Fruit fly (Drosophila melanogaster) whole organism, prepupa: ENCODE measurements around the gene Tre1.

Source experiments
- CG10631 ChIP-seq: fragments of 200-800 bp; sonication (Bioruptor generic); optimal IDR thresholded peaks from 2 replicates; lab custom pipeline; 2016; ENCODE audit warnings: missing biosample characterization, missing genetic modification characterization
- CG10669 ChIP-seq: fragments of 200-800 bp; sonication (Bioruptor generic); optimal IDR thresholded peaks from 3 replicates; lab custom pipeline; 2018; ENCODE audit warnings: missing biosample characterization, mild to moderate bottlenecking, missing genetic modification characterization, moderate library complexity
- CG11762 ChIP-seq: fragments of 200-800 bp; sonication (Bioruptor generic); optimal IDR thresholded peaks from 3 replicates; lab custom pipeline; 2016; ENCODE audit warnings: missing biosample characterization, missing genetic modification characterization; ENCODE audit not compliant: insufficient read depth
- CG15336 ChIP-seq: fragments of 200-800 bp; sonication (Bioruptor generic); IDR thresholded peaks from 2 replicates; pipeline ENCODE4 v1.3.6; 2022; ENCODE audit warnings: missing biosample characterization, missing genetic modification characterization
- CG16779 ChIP-seq: fragments of 200-800 bp; sonication (Bioruptor generic); optimal IDR thresholded peaks from 3 replicates; lab custom pipeline; 2017; ENCODE audit warnings: missing biosample characterization, mild to moderate bottlenecking, missing genetic modification characterization
- CG3032 ChIP-seq: fragments of 200-800 bp; optimal IDR thresholded peaks from 2 replicates; lab custom pipeline; 2019; ENCODE audit warnings: missing biosample characterization, mild to moderate bottlenecking, missing genetic modification characterization, moderate library complexity
- CG31627 ChIP-seq: fragments of 200-800 bp; sonication (Bioruptor generic); optimal IDR thresholded peaks from 3 replicates; lab custom pipeline; 2016; ENCODE audit warnings: missing biosample characterization, missing genetic modification characterization
- CG32006 ChIP-seq: fragments of 200-800 bp; sonication (Bioruptor generic); optimal IDR thresholded peaks from 3 replicates; lab custom pipeline; 2017; ENCODE audit warnings: missing biosample characterization, mild to moderate bottlenecking, missing genetic modification characterization
- CG34406 ChIP-seq: fragments of 200-800 bp; sonication (Bioruptor generic); optimal IDR thresholded peaks from 3 replicates; lab custom pipeline; 2016; ENCODE audit warnings: missing biosample characterization, missing genetic modification characterization
- CG6163 ChIP-seq: fragments of 200-800 bp; sonication (Bioruptor generic); IDR thresholded peaks from 3 replicates; pipeline ENCODE4 v1.3.6; 2022; ENCODE audit warnings: missing biosample characterization, missing genetic modification characterization
- CG6792 ChIP-seq: fragments of 200-800 bp; sonication (Bioruptor generic); optimal IDR thresholded peaks from 3 replicates; lab custom pipeline; 2016; ENCODE audit warnings: missing biosample characterization, missing genetic modification characterization
- CG6808 ChIP-seq: fragments of 200-800 bp; sonication (Bioruptor generic); optimal IDR thresholded peaks from 3 replicates; lab custom pipeline; 2017; ENCODE audit warnings: missing biosample characterization, missing genetic modification characterization, mild to moderate bottlenecking, moderate library complexity, missing genetic modification reagents
- CG7368 ChIP-seq: fragments of 200-800 bp; sonication (Bioruptor generic); optimal IDR thresholded peaks from 3 replicates; lab custom pipeline; 2016; ENCODE audit warnings: missing biosample characterization, missing genetic modification characterization
- CG8119 ChIP-seq: fragments of 200-800 bp; sonication (Bioruptor generic); IDR thresholded peaks from 3 replicates; pipeline ENCODE4 v1.3.6; 2022; ENCODE audit warnings: missing biosample characterization, missing genetic modification characterization
- CG9139 ChIP-seq: fragments of 200-800 bp; sonication (Bioruptor generic); optimal IDR thresholded peaks from 3 replicates; lab custom pipeline; 2017; ENCODE audit warnings: missing biosample characterization, mild to moderate bottlenecking, missing genetic modification characterization
- Eip75B ChIP-seq: fragments of 200-800 bp; sonication (Bioruptor generic); optimal IDR thresholded peaks from 3 replicates; lab custom pipeline; 2016; ENCODE audit warnings: missing biosample characterization, missing genetic modification characterization
- Eip78C ChIP-seq: fragments of 200-800 bp; sonication (Bioruptor generic); peaks from one replicate; lab custom pipeline; 2016; ENCODE audit warnings: missing biosample characterization, missing genetic modification characterization
- Ets21C ChIP-seq: fragments of 200-800 bp; sonication (Bioruptor generic); optimal IDR thresholded peaks from 3 replicates; lab custom pipeline; 2016; ENCODE audit warnings: missing biosample characterization, missing genetic modification characterization
- Ets96B ChIP-seq: fragments of 200-800 bp; optimal IDR thresholded peaks from 2 replicates; lab custom pipeline; 2019; ENCODE audit warnings: missing biosample characterization, mild to moderate bottlenecking, missing genetic modification characterization, moderate library complexity
- Hr39 ChIP-seq: fragments of 200-800 bp; sonication (Bioruptor generic); optimal IDR thresholded peaks from 2 replicates; lab custom pipeline; 2016; ENCODE audit warnings: missing biosample characterization, missing genetic modification characterization
- Hr4 ChIP-seq: fragments of 200-800 bp; sonication (Bioruptor generic); optimal IDR thresholded peaks from 3 replicates; lab custom pipeline; 2016; ENCODE audit warnings: missing biosample characterization, missing genetic modification characterization
- Sox14 ChIP-seq: fragments of 200-800 bp; sonication (Bioruptor generic); optimal IDR thresholded peaks from 3 replicates; lab custom pipeline; 2016; ENCODE audit warnings: missing biosample characterization, missing genetic modification characterization
- acj6 ChIP-seq: fragments of 200-800 bp; sonication (Bioruptor generic); optimal IDR thresholded peaks from 3 replicates; lab custom pipeline; 2016; ENCODE audit warnings: missing biosample characterization, missing genetic modification characterization
- cyc ChIP-seq: fragments of 200-800 bp; sonication (Bioruptor generic); optimal IDR thresholded peaks from 3 replicates; lab custom pipeline; 2016; ENCODE audit warnings: missing biosample characterization, missing genetic modification characterization
- dac ChIP-seq: fragments of 200-800 bp; sonication (Bioruptor generic); optimal IDR thresholded peaks from 2 replicates; lab custom pipeline; 2017; ENCODE audit warnings: missing biosample characterization, mild to moderate bottlenecking, missing genetic modification characterization
- dsx ChIP-seq: fragments of 200-800 bp; optimal IDR thresholded peaks from 3 replicates; lab custom pipeline; 2019; ENCODE audit warnings: missing biosample characterization, mild to moderate bottlenecking, missing genetic modification characterization, moderate library complexity; ENCODE audit not compliant: poor library complexity, severe bottlenecking
- eg ChIP-seq: fragments of 200-800 bp; sonication (Bioruptor generic); IDR thresholded peaks from 3 replicates; pipeline ENCODE4 v1.3.6; 2022; ENCODE audit warnings: missing biosample characterization, missing genetic modification characterization
- esn ChIP-seq: fragments of 200-800 bp; sonication (Bioruptor generic); optimal IDR thresholded peaks from 2 replicates; lab custom pipeline; 2016; ENCODE audit warnings: missing biosample characterization, mild to moderate bottlenecking, missing genetic modification characterization, moderate library complexity
- fkh ChIP-seq: fragments of 200-800 bp; sonication (Bioruptor generic); optimal IDR thresholded peaks from 3 replicates; lab custom pipeline; 2017; ENCODE audit warnings: missing biosample characterization, mild to moderate bottlenecking, missing genetic modification characterization, moderate library complexity
- lz ChIP-seq: fragments of 200-800 bp; sonication (Bioruptor generic); optimal IDR thresholded peaks from 3 replicates; lab custom pipeline; 2016; ENCODE audit warnings: missing biosample characterization, missing genetic modification characterization
- net ChIP-seq: fragments of 200-800 bp; sonication (Bioruptor generic); optimal IDR thresholded peaks from 3 replicates; lab custom pipeline; 2016; ENCODE audit warnings: missing biosample characterization, missing genetic modification characterization
- pdm3 ChIP-seq: fragments of 200-800 bp; sonication (Bioruptor generic); optimal IDR thresholded peaks from 3 replicates; lab custom pipeline; 2016; ENCODE audit warnings: missing biosample characterization, missing genetic modification characterization
- spab ChIP-seq: fragments of 200-800 bp; sonication (Bioruptor generic); optimal IDR thresholded peaks from 2 replicates; lab custom pipeline; 2017; ENCODE audit warnings: missing biosample characterization, mild to moderate bottlenecking, missing genetic modification characterization, missing genetic modification reagents
- ss ChIP-seq, 2 experiments: fragments of 200-800 bp; sonication (Bioruptor generic); optimal IDR thresholded peaks; 2 replicates in 1 of 2; 3 replicates in 1 of 2; lab custom pipeline; 2017 to 2018; ENCODE audit warnings: mild to moderate bottlenecking in 2 of 2, missing biosample characterization in 2 of 2, missing genetic modification characterization in 2 of 2, moderate library complexity in 1 of 2
- svp ChIP-seq: fragments of 200-800 bp; sonication (Bioruptor generic); peaks from one replicate; lab custom pipeline; 2016; ENCODE audit warnings: missing biosample characterization, missing genetic modification characterization
- topi ChIP-seq: fragments of 200-800 bp; sonication (Bioruptor generic); optimal IDR thresholded peaks from 3 replicates; lab custom pipeline; 2016; ENCODE audit warnings: missing biosample characterization, missing genetic modification characterization

Tre1 gene

dm6 chrX:5690651-5691379 is 11.0 kb upstream of the Tre1 start:
- peak; percentile 51 for TF ChIP-seq svp (GFP tag; lab: Kevin White, UChicago)
- no peak for TF ChIP-seq dac (GFP tag; lab: Kevin White, UChicago)
- TF ChIP-seq CG32006 (GFP tag; lab: Kevin White, UChicago): peak; percentile 37
- TF ChIP-seq spab: no peak
- TF ChIP-seq Eip78C (GFP tag; lab: Kevin White, UChicago): peak; percentile 78
- TF ChIP-seq topi (GFP tag; lab: Kevin White, UChicago): no peak
- no peak for TF ChIP-seq CG11762 (GFP tag; lab: Kevin White, UChicago)
- no peak for TF ChIP-seq Sox14 (GFP tag; lab: Kevin White, UChicago)
- no peak for TF ChIP-seq CG7368 (GFP tag; lab: Kevin White, UChicago)
- TF ChIP-seq ss (GFP tag; optimal IDR thresholded peaks at IDR 0.05; lab: Kevin White, UChicago): peak in 1 of 2 experiments; percentile 1
- TF ChIP-seq CG6808: peak; percentile 5
- no peak for TF ChIP-seq CG6163
- peak; percentile 6 for TF ChIP-seq CG16779
- TF ChIP-seq CG8119: no peak
- TF ChIP-seq pdm3 (GFP tag; lab: Kevin White, UChicago): no peak
- 0 out of 2 replicates have a peak, but pooled peaks have one; percentile 24 for TF ChIP-seq CG15336 (GFP tag; lab: Robert Waterston, UW)
- TF ChIP-seq Eip75B (GFP tag; lab: Kevin White, UChicago): no peak
- TF ChIP-seq, all 60 proteins: peak for 7

- TF ChIP-seq CG11762 (GFP tag; lab: Kevin White, UChicago): no peak
- no peak for TF ChIP-seq svp (GFP tag; lab: Kevin White, UChicago)
- peak; percentile 72 for TF ChIP-seq dsx
- peak; percentile 42 for TF ChIP-seq fkh
- no peak for TF ChIP-seq CG9139 (GFP tag; lab: Kevin White, UChicago)
These were observed 10.4 kb upstream of the Tre1 start for dm6 chrX:5690216-5690523.

dm6 chrX:5689417-5690215 is 9.8 kb upstream of the Tre1 start, which contains the start of the genes PGAP1 and cv:
Gene PGAP1 (minus strand): TSS chrX:5689473.
Gene cv (plus strand): TSS chrX:5690002.
- TF ChIP-seq eg (GFP tag; lab: Robert Waterston, UW) (0 out of 3 replicates have a peak, but pooled peaks have one; percentile 4), acj6 (GFP tag; lab: Kevin White, UChicago) (peak; percentile 42), Hr39 (peak; percentile 49), CG32006 (GFP tag; lab: Kevin White, UChicago) (peak; percentile 35), Sox14 (GFP tag; lab: Kevin White, UChicago) (peak; percentile 55), CG6792 (peak; percentile 4), CG34406 (GFP tag; lab: Kevin White, UChicago) (peak; percentile 15), Ets96B (tag; lab: Kevin White, UChicago) (no peak), CG9139 (GFP tag; lab: Kevin White, UChicago) (no peak), pdm3 (GFP tag; lab: Kevin White, UChicago) (peak; percentile 49), CG6163 (peak; percentile 19; the same call in 1 of the 3 replicates), lz (GFP tag; lab: Kevin White, UChicago) (peak; percentile 58), CG10669 (GFP tag; lab: Kevin White, UChicago) (no peak), cyc (GFP tag; lab: Kevin White, UChicago) (peak; percentile 13), CG10631 (GFP tag; lab: Kevin White, UChicago) (peak; percentile 18), Eip78C (GFP tag; lab: Kevin White, UChicago) (peak; percentile 70), spab (no peak), esn (GFP tag; lab: Kevin White, UChicago) (peak; percentile 61), CG3032 (tag; lab: Kevin White, UChicago) (peak; percentile 36), Hr4 (peak; percentile 31), net (no peak), Ets21C (GFP tag; lab: Kevin White, UChicago) (peak; percentile 30), CG31627 (peak; percentile 29)
